Worm (Caenorhabditis elegans) whole organism, L4 larva: ENCODE measurements around the gene ubc-8.

Source experiments
- aly-2 ChIP-seq: sonication (generic microtip); optimal IDR thresholded peaks from 2 replicates; lab custom pipeline; 2018; ENCODE audit warnings: missing biosample characterization, missing genetic modification characterization
- ama-1 ChIP-seq: fragments of 150-350 bp; optimal IDR thresholded peaks from 2 replicates; lab custom pipeline; 2014; ENCODE audit warnings: inconsistent platforms, mixed read lengths
- ceh-82 ChIP-seq: sonication (generic microtip); optimal IDR thresholded peaks from 2 replicates; lab custom pipeline; 2017; ENCODE audit warnings: missing biosample characterization, missing genetic modification characterization
- ces-1 ChIP-seq: fragments of 150-350 bp; sonication (generic microtip); optimal IDR thresholded peaks from 4 replicates; lab custom pipeline; 2014; ENCODE audit warnings: missing biosample characterization, missing genetic modification reagents, missing genetic modification characterization
- cey-2 ChIP-seq: sonication (generic microtip); optimal IDR thresholded peaks from 3 replicates; lab custom pipeline; 2017; ENCODE audit warnings: missing genetic modification characterization, mild to moderate bottlenecking, missing compliant biosample characterization, antibody characterized with exemption, borderline replicate concordance; ENCODE audit not compliant: insufficient read depth
- egl-27 ChIP-seq: sonication (generic microtip); optimal IDR thresholded peaks from 3 replicates; lab custom pipeline; 2017; ENCODE audit warnings: missing biosample characterization, missing genetic modification reagents, missing genetic modification characterization
- fos-1 ChIP-seq: fragments of 150-350 bp; optimal IDR thresholded peaks from 2 replicates; lab custom pipeline; 2014; ENCODE audit warnings: missing biosample characterization, missing genetic modification characterization
- nhr-237 ChIP-seq: sonication (generic microtip); optimal IDR thresholded peaks from 2 replicates; lab custom pipeline; 2017; ENCODE audit warnings: missing biosample characterization, missing genetic modification characterization
- pha-4 ChIP-seq, 2 experiments: fragments of 150-350 bp in 1 of 2; fragments of 200-800 bp in 1 of 2; sonication (Bioruptor generic) in 1 of 2; IDR thresholded peaks in 1 of 2; optimal IDR thresholded peaks in 1 of 2; 2 replicates each; pipeline versions ENCODE4 v1.3.6 to Lab custom; 2014 to 2022; ENCODE audit warnings: missing genetic modification characterization in 2 of 2, missing genetic modification reagents in 2 of 2, missing biosample characterization in 1 of 2, missing compliant biosample characterization in 1 of 2

DNA sequence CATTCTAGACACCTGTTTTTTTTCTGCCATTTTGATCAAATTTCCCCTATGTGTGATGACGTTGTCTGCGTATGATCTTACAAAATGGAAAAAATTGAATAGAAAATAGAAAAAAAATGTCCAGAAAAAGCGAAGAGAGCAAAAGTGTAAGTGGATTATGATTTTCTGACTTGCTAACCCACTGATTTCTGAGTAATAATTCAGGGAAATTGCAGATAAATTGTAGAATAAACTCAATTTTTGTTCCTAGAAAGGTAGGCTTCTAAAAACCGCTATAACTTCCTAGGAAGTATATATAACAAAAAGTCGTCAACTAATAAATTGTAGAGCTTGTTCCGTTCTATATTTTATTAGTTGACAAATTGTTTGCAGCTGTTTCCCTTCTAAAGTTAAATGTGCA lies 27.6 kb upstream of the ubc-8 start:
- no peak for TF ChIP-seq nhr-237 (tag; lab: Kevin White, UChicago)
- TF ChIP-seq fos-1, result no peak
- TF ChIP-seq cey-2 (tag; lab: Kevin White, UChicago), result no peak
- TF ChIP-seq ces-1, result no peak
- no peak for TF ChIP-seq aly-2 (tag; lab: Kevin White, UChicago)
- TF ChIP-seq pha-4 (GFP tag; IDR thresholded peaks at IDR 0.05; lab: Robert Waterston, UW), result no peak
- TF ChIP-seq pha-4 (tag; optimal IDR thresholded peaks at IDR 0.05; lab: Kevin White, UChicago), result no peak
- TF ChIP-seq egl-27 (tag; lab: Kevin White, UChicago), result no peak
- no peak for TF ChIP-seq ceh-82 (tag; lab: Kevin White, UChicago)
- TF ChIP-seq ama-1 (lab: Kevin White, UChicago), result no peak
